Fruit fly (Drosophila melanogaster) Kc167 (cell line): ENCODE results near the gene kto.

ENCODE experiments used
- Myc ChIP-seq: fragments of >200 bp; optimal IDR thresholded peaks from 2 replicates; lab custom pipeline; 2017; ENCODE audit warnings: missing external identifiers
- Sin3A ChIP-seq: fragments of >200 bp; optimal IDR thresholded peaks from 2 replicates; lab custom pipeline; 2018; ENCODE audit warnings: missing external identifiers
- insv ChIP-seq: fragments of >200 bp; optimal IDR thresholded peaks from 3 replicates; lab custom pipeline; 2018; ENCODE audit warnings: missing external identifiers
- psq ChIP-seq: fragments of >200 bp; optimal IDR thresholded peaks from 2 replicates; lab custom pipeline; 2017; ENCODE audit warnings: missing external identifiers
- ttk ChIP-seq: sonication (Bioruptor generic); optimal IDR thresholded peaks from 2 replicates; lab custom pipeline; 2017; ENCODE audit warnings: missing external identifiers

- TF ChIP-seq psq (lab: Kevin White, UChicago) (no peak), ttk (lab: Kevin White, UChicago) (no peak), insv (lab: Kevin White, UChicago) (no peak), Myc (lab: Kevin White, UChicago) (no peak), Sin3A (lab: Kevin White, UChicago) (no peak)
These were observed 34.6 kb downstream of the kto start, which contains the start of the genes Rab8 and Usp32 for dm6 chr3L:19870843-19871666.
